Fruit fly (Drosophila melanogaster): ENCODE data around the gene CG9168.

CG9168 gene

DNA sequence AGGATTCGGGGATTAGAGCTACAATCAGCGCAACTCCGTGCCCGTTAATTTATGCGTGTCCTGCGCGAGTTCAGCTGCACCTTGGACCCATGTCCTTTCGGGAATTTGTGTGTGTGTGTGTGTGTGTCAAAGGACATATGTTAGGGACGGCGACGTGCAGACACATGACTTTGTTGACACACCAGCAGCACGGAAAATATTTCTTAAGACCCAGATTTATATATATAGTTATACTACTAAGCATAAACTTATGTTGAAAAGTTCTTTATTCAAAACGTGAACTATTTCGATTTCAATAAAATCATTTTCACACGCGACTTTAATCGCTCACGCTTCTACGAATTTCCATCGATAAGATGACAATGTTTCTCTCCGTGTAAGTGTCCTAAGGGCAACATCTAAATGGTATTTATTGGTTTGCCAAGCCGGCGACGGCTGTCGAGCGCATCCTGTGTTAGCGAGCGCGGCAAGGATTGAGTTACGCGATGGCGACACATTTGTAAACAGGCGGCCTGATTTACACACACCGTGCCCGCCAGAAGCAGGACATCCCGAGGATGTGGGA lies 20.7 kb downstream of the CG9168 start (continued):
- TF ChIP-seq Opbp (GFP tag; IDR thresholded peaks at IDR 0.05; ENCODE audit: partially characterized antibody) (no peak), croc (GFP tag; conservative IDR thresholded peaks at IDR 0.05) (no peak), CG15601 (tag; optimal IDR thresholded peaks at IDR 0.05) (no peak), Aef1 (GFP tag; IDR thresholded peaks at IDR 0.05) (no peak), CG6813 (GFP tag; optimal IDR thresholded peaks at IDR 0.05) (no peak), CG14860 (GFP tag; IDR thresholded peaks at IDR 0.05; ENCODE audit: partially characterized antibody) (no peak), pho (GFP tag; optimal IDR thresholded peaks at IDR 0.05) (no peak), Dp (GFP tag; optimal IDR thresholded peaks at IDR 0.05) (no peak), Hr51 (GFP tag; optimal IDR thresholded peaks at IDR 0.05) (no peak), HLH3B (GFP tag; IDR thresholded peaks at IDR 0.05) (no peak), HLHmδ (GFP tag; optimal IDR thresholded peaks at IDR 0.05) (peak; percentile 49), CG11696 (GFP tag; IDR thresholded peaks at IDR 0.05) (no peak), prd (optimal IDR thresholded peaks at IDR 0.05) (no peak), prd (GFP tag; IDR thresholded peaks at IDR 0.05) (peak; percentile 34; the same call in 1 of the 3 replicates), CG10462 (GFP tag; optimal IDR thresholded peaks at IDR 0.05) (no peak), sc (optimal IDR thresholded peaks at IDR 0.05) (no peak), sc (GFP tag; optimal IDR thresholded peaks at IDR 0.05) (no peak), Dfd (GFP tag; optimal IDR thresholded peaks at IDR 0.05) (no peak), mld (GFP tag; IDR thresholded peaks at IDR 0.05; ENCODE audit: partially characterized antibody) (no peak), CG3995 (GFP tag; optimal IDR thresholded peaks at IDR 0.05) (no peak), CG13296 (GFP tag; optimal IDR thresholded peaks at IDR 0.05) (no peak), Adf1 (GFP tag; IDR thresholded peaks at IDR 0.05) (no peak), CG8944 (GFP tag; optimal IDR thresholded peaks at IDR 0.05) (no peak), CG7928 (GFP tag; optimal IDR thresholded peaks at IDR 0.05) (no peak), zf30C (GFP tag; optimal IDR thresholded peaks at IDR 0.05) (peak; percentile 88), CG17568 (GFP tag; optimal IDR thresholded peaks at IDR 0.05) (no peak), CG4404 (GFP tag; IDR thresholded peaks at IDR 0.05) (peak; percentile 69), CG17829 (tag; optimal IDR thresholded peaks at IDR 0.05) (peak; percentile 24), Usf (GFP tag; optimal IDR thresholded peaks at IDR 0.05) (no peak), CG16863 (GFP tag; optimal IDR thresholded peaks at IDR 0.05) (no peak), dimm (GFP tag; IDR thresholded peaks at IDR 0.05) (no peak), CG13624 (GFP tag; optimal IDR thresholded peaks at IDR 0.05) (no peak), btn (GFP tag; optimal IDR thresholded peaks at IDR 0.05) (no peak), CG7839 (tag; optimal IDR thresholded peaks at IDR 0.05) (no peak), pan (optimal IDR thresholded peaks at IDR 0.05) (no peak), pan (GFP tag; optimal IDR thresholded peaks at IDR 0.05 in 1 of 2, IDR thresholded peaks at IDR 0.05 in 1 of 2) (no peak), CG18476 (GFP tag; optimal IDR thresholded peaks at IDR 0.05) (no peak), Oli (tag; optimal IDR thresholded peaks at IDR 0.05) (no peak), CG8924 (tag; optimal IDR thresholded peaks at IDR 0.05) (peak; percentile 6), Myb (GFP tag; optimal IDR thresholded peaks at IDR 0.05) (no peak), zen (tag; optimal IDR thresholded peaks at IDR 0.05) (peak; percentile 24), CrebB (tag; optimal IDR thresholded peaks at IDR 0.05) (no peak), her (GFP tag; optimal IDR thresholded peaks at IDR 0.05) (no peak), trem (tag; optimal IDR thresholded peaks at IDR 0.05) (no peak), CG2678 (tag; optimal IDR thresholded peaks at IDR 0.05) (no peak), ems (GFP tag; optimal IDR thresholded peaks at IDR 0.05) (no peak), CG12219 (GFP tag; optimal IDR thresholded peaks at IDR 0.05) (no peak), CG9817 (tag; optimal IDR thresholded peaks at IDR 0.05) (no peak), Nf-YC (tag; optimal IDR thresholded peaks at IDR 0.05) (no peak), ac (GFP tag; optimal IDR thresholded peaks at IDR 0.05) (peak; percentile 26), luna (GFP tag; optimal IDR thresholded peaks at IDR 0.05) (no peak), CG3847 (GFP tag; IDR thresholded peaks at IDR 0.05) (no peak)

All from whole organism, embryonic.